Fruit fly (Drosophila melanogaster): ENCODE data around the gene CG32576.

Gene CG32576

dm6 chrX:16275854-16276338, 12.4 kb downstream of the CG32576 start, which contains the start of the genes kat80 and Prosalpha4 (continued):
- TF ChIP-seq ttk (GFP tag; IDR thresholded peaks at IDR 0.05) (no peak), wek (GFP tag; optimal IDR thresholded peaks at IDR 0.05) (no peak), CG12299 (tag; optimal IDR thresholded peaks at IDR 0.05) (no peak), Hmx (GFP tag; optimal IDR thresholded peaks at IDR 0.05) (no peak), CG11695 (GFP tag; IDR thresholded peaks at IDR 0.05) (0 out of 3 replicates have a peak, but pooled peaks have one; percentile 7), lbe (GFP tag; optimal IDR thresholded peaks at IDR 0.05) (no peak), Hand (GFP tag; optimal IDR thresholded peaks at IDR 0.05) (no peak), CG6272 (GFP tag; IDR thresholded peaks at IDR 0.05) (no peak), Sox100B (GFP tag; optimal IDR thresholded peaks at IDR 0.05) (no peak), grau (tag; optimal IDR thresholded peaks at IDR 0.05) (peak; percentile 51), CG3407 (GFP tag; optimal IDR thresholded peaks at IDR 0.05) (no peak), nau (GFP tag; optimal IDR thresholded peaks at IDR 0.05) (no peak), ac (GFP tag; optimal IDR thresholded peaks at IDR 0.05) (no peak), YL-1 (GFP tag; optimal IDR thresholded peaks at IDR 0.05) (no peak), chn (GFP tag; optimal IDR thresholded peaks at IDR 0.05) (no peak), CG8089 (GFP tag; optimal IDR thresholded peaks at IDR 0.05) (no peak), zen (tag; optimal IDR thresholded peaks at IDR 0.05) (peak; percentile 42), CG5180 (GFP tag; optimal IDR thresholded peaks at IDR 0.05) (no peak), CG10462 (GFP tag; optimal IDR thresholded peaks at IDR 0.05) (no peak), CG3726 (GFP tag; IDR thresholded peaks at IDR 0.05) (no peak), CG4617 (GFP tag; optimal IDR thresholded peaks at IDR 0.05; ENCODE audit: borderline replicate concordance) (no peak), CG14050 (GFP tag; IDR thresholded peaks at IDR 0.05) (no peak), peb (GFP tag; IDR thresholded peaks at IDR 0.05) (no peak), ftz-f1 (GFP tag; optimal IDR thresholded peaks at IDR 0.05) (no peak), MBD-R2 (GFP tag; IDR thresholded peaks at IDR 0.05) (peak; percentile 46; the same call in 1 of the 2 replicates), Chrac-16 (GFP tag; optimal IDR thresholded peaks at IDR 0.05) (no peak), CG8924 (tag; optimal IDR thresholded peaks at IDR 0.05) (peak; percentile 73), gfzf (GFP tag; optimal IDR thresholded peaks at IDR 0.05) (peak; percentile 58), trem (tag; optimal IDR thresholded peaks at IDR 0.05) (peak; percentile 32), sqz (GFP tag; optimal IDR thresholded peaks at IDR 0.05) (peak; percentile 18), CG33557 (GFP tag; optimal IDR thresholded peaks at IDR 0.05) (no peak), CG17912 (GFP tag; optimal IDR thresholded peaks at IDR 0.05) (peak; percentile 60), Atf3 (GFP tag; optimal IDR thresholded peaks at IDR 0.05) (no peak), CG6654 (GFP tag; optimal IDR thresholded peaks at IDR 0.05) (no peak), ci (GFP tag; IDR thresholded peaks at IDR 0.05) (peak; percentile 50; the same call in 2 of the 3 replicates), CG18262 (tag; optimal IDR thresholded peaks at IDR 0.05) (peak; percentile 48), Ets97D (GFP tag; optimal IDR thresholded peaks at IDR 0.05) (peak; percentile 11), salm (tag; optimal IDR thresholded peaks at IDR 0.05) (no peak), twi (tag; optimal IDR thresholded peaks at IDR 0.05) (no peak), mam (GFP tag; optimal IDR thresholded peaks at IDR 0.05) (no peak), emc (GFP tag; optimal IDR thresholded peaks at IDR 0.05) (no peak), sd (tag; optimal IDR thresholded peaks at IDR 0.05) (peak; percentile 37), HLH4C (GFP tag; IDR thresholded peaks at IDR 0.05; ENCODE audit: partially characterized antibody) (peak; percentile 33; the same call in 1 of the 3 replicates), maf-S (GFP tag; optimal IDR thresholded peaks at IDR 0.05) (no peak), tll (GFP tag; optimal IDR thresholded peaks at IDR 0.05) (no peak), CG3847 (GFP tag; IDR thresholded peaks at IDR 0.05) (peak; percentile 34; the same call in 1 of the 2 replicates), unpg (GFP tag; optimal IDR thresholded peaks at IDR 0.05) (peak; percentile 32), stc (GFP tag; IDR thresholded peaks at IDR 0.05) (no peak), Oli (tag; optimal IDR thresholded peaks at IDR 0.05) (peak; percentile 25), abd-A (tag; optimal IDR thresholded peaks at IDR 0.05) (no peak), aop (GFP tag; IDR thresholded peaks at IDR 0.05) (no peak)
